Worm (Caenorhabditis elegans) whole organism, L4 larva: ENCODE measurements around the gene scl-6.

ENCODE experiments used
- ceh-62 ChIP-seq: sonication (generic microtip); optimal IDR thresholded peaks from 2 replicates; lab custom pipeline; 2017; ENCODE audit warnings: missing biosample characterization, missing genetic modification characterization
- ztf-11 ChIP-seq: fragments of 150-350 bp; optimal IDR thresholded peaks from 2 replicates; lab custom pipeline; 2014; ENCODE audit warnings: missing biosample characterization, missing genetic modification characterization

ce11 chrIV:13100415-13100814 lies 31.9 kb downstream of the scl-6 start, which contains the start of gene fask-1:
- TF ChIP-seq ceh-62 (no peak), ztf-11 (tag; lab: Kevin White, UChicago) (no peak)
